Fruit fly (Drosophila melanogaster): ENCODE data around the gene ash2.

The ash2 gene

DNA sequence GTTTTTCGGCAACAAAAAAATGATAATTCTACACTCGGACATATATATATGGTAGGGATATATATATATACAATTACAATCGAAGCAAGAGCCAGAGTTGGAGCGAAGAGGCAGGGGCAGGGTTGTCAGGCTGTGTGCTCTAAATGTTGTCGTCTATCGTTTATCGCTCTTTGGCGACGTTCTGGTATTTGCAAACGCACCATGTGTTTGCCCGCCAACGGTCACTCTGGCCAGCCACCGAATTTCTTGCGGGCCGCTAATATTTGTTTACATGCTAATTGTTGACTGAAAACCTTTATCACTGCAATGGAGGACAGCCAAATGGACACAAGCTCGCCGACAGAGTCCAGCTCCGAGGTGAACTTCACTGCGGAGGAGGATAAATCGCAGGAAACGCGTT lies at the start of gene ash2, which contains the start of gene puf:
TSS of gene ash2 (plus strand) at position 203 of the 400 bp plus-strand sequence.
TSS of gene puf (minus strand) at position 121 of the 400 bp plus-strand sequence.
- TF ChIP-seq h (optimal IDR thresholded peaks at IDR 0.05) (no peak), ttk (optimal IDR thresholded peaks at IDR 0.05) (no peak), psq (optimal IDR thresholded peaks at IDR 0.05) (peak; percentile 30), insv (optimal IDR thresholded peaks at IDR 0.05) (no peak), Myc (optimal IDR thresholded peaks at IDR 0.05) (no peak), Sin3A (optimal IDR thresholded peaks at IDR 0.05) (no peak)

DNA sequence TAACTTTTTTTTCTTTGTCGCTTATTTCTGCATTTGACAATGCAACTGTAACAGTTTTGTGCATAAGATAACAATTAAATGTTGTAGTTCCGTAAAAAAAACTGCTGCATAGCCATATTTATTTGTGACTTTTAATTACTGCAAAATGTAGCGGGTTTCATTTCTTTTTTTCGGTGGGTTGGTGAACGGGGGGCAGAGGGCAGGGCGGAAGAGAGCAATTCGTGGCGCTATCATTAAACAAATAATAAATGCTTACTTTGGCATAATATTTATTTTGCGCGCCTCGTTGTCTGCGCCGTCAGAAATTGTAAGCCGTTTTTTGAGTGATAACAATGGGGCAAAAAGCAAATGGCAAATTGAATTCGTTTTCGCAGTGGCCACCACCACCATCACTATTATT lies 48.9 kb upstream of the ash2 start:
- TF ChIP-seq h (optimal IDR thresholded peaks at IDR 0.05) (no peak), ttk (optimal IDR thresholded peaks at IDR 0.05) (no peak), Sin3A (optimal IDR thresholded peaks at IDR 0.05) (no peak), insv (optimal IDR thresholded peaks at IDR 0.05) (no peak), psq (optimal IDR thresholded peaks at IDR 0.05) (no peak), Myc (optimal IDR thresholded peaks at IDR 0.05) (no peak)

DNA sequence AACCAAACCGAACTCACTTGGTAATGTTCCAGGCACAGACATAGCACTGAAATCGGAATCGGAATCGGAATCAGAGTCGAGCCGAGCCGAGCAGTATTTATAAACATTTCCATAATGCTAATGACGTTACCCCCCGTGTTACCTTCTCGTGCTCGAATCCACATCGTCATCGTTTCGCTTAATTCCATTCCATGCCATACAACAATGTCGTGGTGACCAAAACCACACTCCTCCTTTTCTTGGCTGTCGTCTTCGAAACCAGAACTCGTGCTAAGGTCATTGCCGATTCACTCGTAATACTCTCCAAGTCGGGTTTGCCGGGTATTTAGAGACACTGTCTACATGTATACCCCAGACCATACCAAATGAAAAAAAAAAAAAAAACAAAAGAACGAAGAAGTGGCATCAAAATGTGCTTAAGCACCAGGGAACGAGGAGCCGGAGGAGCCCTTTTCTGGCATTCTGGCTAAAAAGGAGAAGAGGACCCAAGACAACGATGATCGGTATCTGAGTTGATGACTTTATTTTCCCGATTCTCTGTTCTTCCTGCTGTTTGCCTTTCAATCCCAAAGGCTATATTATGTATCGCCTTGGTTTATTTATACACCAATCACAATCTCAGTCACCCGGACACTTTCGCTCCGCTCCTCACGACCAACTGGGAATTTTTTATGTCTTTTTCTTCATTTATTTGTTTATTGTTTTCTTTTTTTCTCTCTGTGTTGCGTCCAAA lies 46.4 kb upstream of the ash2 start:
- TF ChIP-seq psq (optimal IDR thresholded peaks at IDR 0.05), result no peak
- no peak for TF ChIP-seq insv (optimal IDR thresholded peaks at IDR 0.05)
- TF ChIP-seq Sin3A (optimal IDR thresholded peaks at IDR 0.05), result no peak
- no peak for TF ChIP-seq h (optimal IDR thresholded peaks at IDR 0.05)
- no peak for TF ChIP-seq Myc (optimal IDR thresholded peaks at IDR 0.05)
- no peak for TF ChIP-seq ttk (optimal IDR thresholded peaks at IDR 0.05)

DNA sequence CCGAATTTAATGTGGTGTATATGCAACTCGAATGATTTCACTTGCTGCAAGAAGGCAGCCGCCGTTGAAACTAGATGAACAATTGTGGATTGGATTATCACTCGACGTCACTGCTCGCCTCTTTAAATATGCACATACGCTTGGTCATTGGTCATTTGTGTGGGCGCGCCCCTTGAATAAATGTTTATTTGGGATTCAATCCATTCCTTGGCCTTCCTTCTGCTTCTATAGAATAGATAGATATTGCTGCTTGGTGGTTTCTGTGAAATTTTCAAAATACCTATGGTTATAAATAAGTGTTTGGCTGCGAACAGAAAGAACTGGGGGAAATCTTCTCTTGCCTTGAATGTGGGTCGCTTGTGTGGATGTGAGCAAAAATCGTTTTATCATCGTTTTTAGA lies 45.8 kb upstream of the ash2 start:
- TF ChIP-seq Sin3A (optimal IDR thresholded peaks at IDR 0.05) (no peak), ttk (optimal IDR thresholded peaks at IDR 0.05) (no peak), psq (optimal IDR thresholded peaks at IDR 0.05) (no peak), h (optimal IDR thresholded peaks at IDR 0.05) (no peak), Myc (optimal IDR thresholded peaks at IDR 0.05) (no peak), insv (optimal IDR thresholded peaks at IDR 0.05) (no peak)

DNA sequence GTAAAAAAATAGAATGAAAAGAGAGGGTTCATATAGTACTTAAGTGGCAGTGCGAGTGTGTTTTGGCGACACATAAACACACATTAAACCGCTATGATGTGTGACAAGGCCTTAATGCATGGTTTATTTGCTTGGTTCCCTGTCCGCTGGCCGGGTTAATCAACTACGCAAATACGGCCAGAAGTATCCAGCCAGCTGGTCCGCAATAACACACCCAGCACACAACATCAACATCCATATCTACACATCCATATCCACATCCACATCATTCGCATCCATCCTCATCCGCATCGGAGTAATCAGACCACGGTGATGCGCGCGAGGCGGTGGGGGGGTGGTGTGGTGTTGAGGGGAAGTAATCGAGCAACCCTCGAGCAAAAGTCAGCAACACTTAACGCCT lies 43.1 kb upstream of the ash2 start:
- TF ChIP-seq Myc (optimal IDR thresholded peaks at IDR 0.05) (no peak), h (optimal IDR thresholded peaks at IDR 0.05) (no peak), ttk (optimal IDR thresholded peaks at IDR 0.05) (no peak), psq (optimal IDR thresholded peaks at IDR 0.05) (no peak), insv (optimal IDR thresholded peaks at IDR 0.05) (no peak), Sin3A (optimal IDR thresholded peaks at IDR 0.05) (no peak)

dm6 chr3R:24608316-24608715 lies 41.6 kb upstream of the ash2 start:
- TF ChIP-seq h (optimal IDR thresholded peaks at IDR 0.05) (no peak), psq (optimal IDR thresholded peaks at IDR 0.05) (no peak), Sin3A (optimal IDR thresholded peaks at IDR 0.05) (no peak), ttk (optimal IDR thresholded peaks at IDR 0.05) (no peak), insv (optimal IDR thresholded peaks at IDR 0.05) (no peak), Myc (optimal IDR thresholded peaks at IDR 0.05) (no peak)

DNA sequence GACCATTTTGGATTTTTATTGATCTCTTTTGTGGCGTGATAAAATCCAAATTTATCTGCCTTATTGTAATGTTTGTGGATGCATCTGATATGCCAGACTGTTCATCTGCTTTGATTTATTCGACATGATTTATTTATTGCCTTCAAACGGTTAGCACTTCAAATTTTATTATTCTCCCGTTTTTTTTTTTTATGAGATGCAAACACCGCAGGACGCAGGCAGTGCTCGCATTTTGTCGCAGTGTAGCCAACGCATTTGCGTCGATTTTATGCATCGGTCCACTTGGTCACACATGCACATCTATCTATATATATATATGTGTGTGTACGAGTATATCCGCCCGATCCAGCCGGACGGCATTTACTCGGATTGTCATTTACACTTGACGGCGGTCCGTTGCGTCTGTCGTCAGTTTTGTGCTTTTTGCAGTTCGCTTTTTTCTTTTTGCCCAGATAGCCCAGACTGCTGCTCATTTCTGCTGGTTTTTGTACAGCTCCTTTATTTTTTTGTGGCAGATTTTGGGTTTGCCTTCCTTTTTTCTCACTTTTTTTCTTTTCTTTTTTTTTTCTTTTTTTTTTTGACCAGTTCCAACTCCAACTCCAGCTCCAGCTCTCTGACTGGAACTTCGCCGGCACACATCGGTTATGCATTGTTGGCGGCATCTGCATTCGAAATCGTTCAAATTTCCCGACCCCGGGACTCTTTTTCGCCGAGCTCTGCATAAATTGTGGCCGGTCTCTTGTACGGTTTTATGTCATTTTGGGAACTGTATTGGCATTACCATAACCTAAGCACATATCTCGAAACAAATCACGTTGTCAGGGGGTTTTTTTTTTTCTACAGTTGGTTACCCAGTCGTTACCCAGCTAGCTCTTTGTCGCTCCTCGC lies 35.9 kb upstream of the ash2 start:
- TF ChIP-seq h (optimal IDR thresholded peaks at IDR 0.05) (no peak), Myc (optimal IDR thresholded peaks at IDR 0.05) (no peak), insv (optimal IDR thresholded peaks at IDR 0.05) (no peak), Sin3A (optimal IDR thresholded peaks at IDR 0.05) (no peak), psq (optimal IDR thresholded peaks at IDR 0.05) (no peak), ttk (optimal IDR thresholded peaks at IDR 0.05) (no peak)

DNA sequence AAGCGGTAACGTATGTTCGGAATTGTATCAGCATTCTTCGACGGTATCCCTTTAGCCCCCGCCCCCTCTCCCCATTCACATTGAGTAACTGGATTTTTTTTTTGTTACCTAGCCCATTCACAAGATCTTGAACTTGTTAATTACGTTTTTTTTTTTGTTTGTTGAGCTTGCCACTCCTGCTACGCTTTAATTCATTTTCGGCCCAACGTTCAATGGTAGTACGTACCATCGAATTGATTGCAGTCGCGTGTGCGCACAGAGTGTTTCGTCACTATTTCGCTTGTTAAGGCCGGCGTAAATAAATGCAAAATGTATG lies 35.3 kb upstream of the ash2 start:
- TF ChIP-seq psq (optimal IDR thresholded peaks at IDR 0.05), result no peak
- TF ChIP-seq h (optimal IDR thresholded peaks at IDR 0.05), result no peak
- TF ChIP-seq insv (optimal IDR thresholded peaks at IDR 0.05), result no peak
- no peak for TF ChIP-seq Sin3A (optimal IDR thresholded peaks at IDR 0.05)
- TF ChIP-seq Myc (optimal IDR thresholded peaks at IDR 0.05), result no peak
- no peak for TF ChIP-seq ttk (optimal IDR thresholded peaks at IDR 0.05)

- TF ChIP-seq Myc (optimal IDR thresholded peaks at IDR 0.05) (no peak), h (optimal IDR thresholded peaks at IDR 0.05) (no peak), insv (optimal IDR thresholded peaks at IDR 0.05) (no peak), ttk (optimal IDR thresholded peaks at IDR 0.05) (no peak), Sin3A (optimal IDR thresholded peaks at IDR 0.05) (no peak), psq (optimal IDR thresholded peaks at IDR 0.05) (no peak)
Measured at dm6 chr3R:24620569-24620968, 29.4 kb upstream of the ash2 start.

dm6 chr3R:24625517-24625925 lies 24.4 kb upstream of the ash2 start, which contains the start of the genes Syx18 and atl:
Syx18 (minus strand) TSS chr3R:24625562.
atl (plus strand) TSS chr3R:24625671.
- TF ChIP-seq Myc (optimal IDR thresholded peaks at IDR 0.05) (no peak), insv (optimal IDR thresholded peaks at IDR 0.05) (no peak), h (optimal IDR thresholded peaks at IDR 0.05) (no peak), Sin3A (optimal IDR thresholded peaks at IDR 0.05) (no peak), psq (optimal IDR thresholded peaks at IDR 0.05) (no peak), ttk (optimal IDR thresholded peaks at IDR 0.05) (no peak)

DNA sequence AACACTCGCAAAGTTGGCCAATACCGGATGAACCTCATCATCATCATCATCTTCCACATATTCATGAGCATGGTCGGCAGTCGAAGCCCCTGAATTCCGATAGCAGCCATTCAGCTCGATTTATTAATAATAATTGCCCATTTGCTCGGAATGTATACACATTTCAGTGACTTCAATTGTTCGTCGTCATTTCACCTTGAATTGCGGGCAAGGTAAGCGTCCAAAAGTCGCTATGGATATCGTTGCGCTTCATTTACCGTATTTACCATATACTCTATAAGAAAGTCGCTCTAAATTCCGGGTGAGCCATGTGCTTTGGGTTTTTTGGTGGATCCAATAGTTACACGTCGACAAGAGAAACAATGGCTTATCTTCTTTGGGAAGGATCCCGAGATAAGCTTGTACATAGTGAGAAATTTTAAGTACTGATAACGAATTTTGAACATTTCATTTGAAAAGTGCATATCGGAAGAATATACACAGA lies 23.9 kb upstream of the ash2 start:
- TF ChIP-seq psq (optimal IDR thresholded peaks at IDR 0.05), result no peak
- TF ChIP-seq insv (optimal IDR thresholded peaks at IDR 0.05), result no peak
- no peak for TF ChIP-seq h (optimal IDR thresholded peaks at IDR 0.05)
- TF ChIP-seq Myc (optimal IDR thresholded peaks at IDR 0.05), result no peak
- no peak for TF ChIP-seq ttk (optimal IDR thresholded peaks at IDR 0.05)
- no peak for TF ChIP-seq Sin3A (optimal IDR thresholded peaks at IDR 0.05)

dm6 chr3R:24626667-24627066 lies 23.3 kb upstream of the ash2 start:
- no peak for TF ChIP-seq h (optimal IDR thresholded peaks at IDR 0.05)

Measured in Kc167 (cell line).